Fruit fly (Drosophila melanogaster) whole organism, embryonic: ENCODE measurements around the gene kek6.
A peak's percentile ranks its signal among the peaks of the same experiment; 100 is the strongest.

Experiments used
- CG11093 ChIP-seq: fragments of 200-800 bp; sonication (Bioruptor generic); IDR thresholded peaks from 3 replicates; pipeline ENCODE4 v1.3.6; 2022; ENCODE audit warnings: missing biosample characterization, missing genetic modification characterization
- CG14050 ChIP-seq: fragments of 200-800 bp; sonication (Bioruptor generic); IDR thresholded peaks from 3 replicates; pipeline ENCODE4 v1.3.6; 2022; ENCODE audit warnings: missing biosample characterization, missing genetic modification characterization
- CG14710 ChIP-seq: fragments of 200-800 bp; sonication (Bioruptor generic); optimal IDR thresholded peaks from 3 replicates; lab custom pipeline; 2019; ENCODE audit warnings: missing biosample characterization, mild to moderate bottlenecking, missing genetic modification characterization, moderate library complexity
- CG14965 ChIP-seq: fragments of 200-800 bp; sonication (Bioruptor generic); optimal IDR thresholded peaks from 2 replicates; lab custom pipeline; 2016; ENCODE audit warnings: missing biosample characterization, missing genetic modification characterization, borderline replicate concordance
- CG1603 ChIP-seq: fragments of 200-800 bp; sonication (Bioruptor generic); optimal IDR thresholded peaks from 2 replicates; lab custom pipeline; 2019; ENCODE audit warnings: missing biosample characterization, mild to moderate bottlenecking, missing genetic modification characterization, moderate library complexity
- CG17328 ChIP-seq: fragments of 200-800 bp; sonication (Bioruptor generic); IDR thresholded peaks from 2 replicates; pipeline ENCODE4 v1.3.6; 2022; ENCODE audit warnings: missing biosample characterization, missing genetic modification characterization
- CG18262 ChIP-seq: fragments of 200-800 bp; optimal IDR thresholded peaks from 3 replicates; lab custom pipeline; 2019; ENCODE audit warnings: missing biosample characterization, mild to moderate bottlenecking, missing genetic modification characterization, moderate library complexity
- CG4820 ChIP-seq: fragments of 200-800 bp; sonication (Bioruptor generic); optimal IDR thresholded peaks from 3 replicates; lab custom pipeline; 2016; ENCODE audit warnings: missing biosample characterization, missing genetic modification characterization
- CG6813 ChIP-seq: fragments of 200-800 bp; sonication (Bioruptor generic); optimal IDR thresholded peaks from 2 replicates; lab custom pipeline; 2017; ENCODE audit warnings: missing biosample characterization, missing genetic modification characterization, mild to moderate bottlenecking, moderate library complexity, missing genetic modification reagents
- CG7963 ChIP-seq: fragments of 200-800 bp; sonication (Bioruptor generic); IDR thresholded peaks from 3 replicates; pipeline ENCODE4 v1.3.6; 2022; ENCODE audit warnings: missing biosample characterization, missing genetic modification characterization; ENCODE audit not compliant: partially characterized antibody
- CG8944 ChIP-seq: fragments of 200-800 bp; sonication (Bioruptor generic); optimal IDR thresholded peaks from 3 replicates; lab custom pipeline; 2016; ENCODE audit warnings: missing biosample characterization, missing genetic modification characterization
- CG9727 ChIP-seq: fragments of 200-800 bp; sonication (Bioruptor generic); optimal IDR thresholded peaks from 3 replicates; lab custom pipeline; 2017; ENCODE audit warnings: missing biosample characterization, mild to moderate bottlenecking, missing genetic modification characterization
- Drgx ChIP-seq: fragments of 200-800 bp; sonication (Bioruptor generic); IDR thresholded peaks from 2 replicates; pipeline ENCODE4 v1.3.6; 2022; ENCODE audit warnings: missing biosample characterization, missing genetic modification characterization
- HLH3B ChIP-seq: fragments of 200-800 bp; sonication (Bioruptor generic); IDR thresholded peaks from 2 replicates; pipeline ENCODE4 v1.3.6; 2022; ENCODE audit warnings: missing biosample characterization, missing genetic modification characterization
- NFAT ChIP-seq: fragments of 200-800 bp; sonication (Bioruptor generic); IDR thresholded peaks from 2 replicates; pipeline ENCODE4 v1.3.6; 2022; ENCODE audit warnings: missing biosample characterization, missing genetic modification characterization
- Optix ChIP-seq: fragments of 200-800 bp; sonication (Bioruptor generic); IDR thresholded peaks from 3 replicates; pipeline ENCODE4 v1.3.6; 2022; ENCODE audit warnings: missing biosample characterization, missing genetic modification characterization
- Pdp1 ChIP-seq, 2 experiments: fragments of 200-800 bp; sonication (Bioruptor generic); optimal IDR thresholded peaks; 3 replicates each; lab custom pipeline; 2016; ENCODE audit warnings: missing biosample characterization in 2 of 2, missing genetic modification characterization in 2 of 2, mild to moderate bottlenecking in 1 of 2, moderate library complexity in 1 of 2
- Scr ChIP-seq: fragments of 200-800 bp; sonication (Bioruptor generic); IDR thresholded peaks from 2 replicates; pipeline ENCODE4 v1.3.6; 2022; ENCODE audit warnings: missing biosample characterization, missing genetic modification characterization; ENCODE audit not compliant: partially characterized antibody
- Side ChIP-seq: fragments of 200-800 bp; sonication (Bioruptor generic); optimal IDR thresholded peaks from 2 replicates; lab custom pipeline; 2016; ENCODE audit warnings: missing biosample characterization, missing genetic modification characterization
- Trl ChIP-seq, 3 experiments: fragments of >200 bp in 2 of 3; fragments of 200-800 bp in 1 of 3; sonication (Bioruptor generic) in 1 of 3; optimal IDR thresholded peaks; 2 replicates in 1 of 3; 3 replicates in 2 of 3; lab custom pipeline; 2016 to 2017; ENCODE audit warnings: missing biosample characterization in 1 of 3, missing genetic modification characterization in 1 of 3
- Xbp1 ChIP-seq: fragments of 200-800 bp; sonication (Bioruptor generic); optimal IDR thresholded peaks from 3 replicates; lab custom pipeline; 2016; ENCODE audit warnings: missing biosample characterization, mild to moderate bottlenecking, missing genetic modification characterization
- ara ChIP-seq: fragments of 200-800 bp; sonication (Bioruptor generic); IDR thresholded peaks from 2 replicates; pipeline ENCODE4 v1.3.6; 2022; ENCODE audit warnings: missing biosample characterization, missing genetic modification characterization
- bsh ChIP-seq, 2 experiments: fragments of 200-800 bp; sonication (Bioruptor generic); optimal IDR thresholded peaks; 2 replicates each; lab custom pipeline; 2017 to 2018; ENCODE audit warnings: mild to moderate bottlenecking in 2 of 2, missing biosample characterization in 2 of 2, missing genetic modification characterization in 2 of 2, moderate library complexity in 1 of 2
- caup ChIP-seq: fragments of 200-800 bp; sonication (Bioruptor generic); optimal IDR thresholded peaks from 3 replicates; lab custom pipeline; 2017; ENCODE audit warnings: missing biosample characterization, mild to moderate bottlenecking, missing genetic modification characterization, moderate library complexity; ENCODE audit not compliant: severe bottlenecking
- chn ChIP-seq: fragments of 200-800 bp; sonication (Bioruptor generic); optimal IDR thresholded peaks from 2 replicates; lab custom pipeline; 2016; ENCODE audit warnings: missing biosample characterization, missing genetic modification characterization
- ci ChIP-seq: fragments of 200-800 bp; sonication (Bioruptor generic); IDR thresholded peaks from 3 replicates; pipeline ENCODE4 v1.3.6; 2022; ENCODE audit warnings: missing biosample characterization, missing genetic modification characterization
- da ChIP-seq: fragments of 200-800 bp; sonication (Bioruptor generic); optimal IDR thresholded peaks from 2 replicates; lab custom pipeline; 2016; ENCODE audit warnings: missing biosample characterization, missing genetic modification characterization
- danr ChIP-seq: fragments of 200-800 bp; sonication (Bioruptor generic); IDR thresholded peaks from 2 replicates; pipeline ENCODE4 v1.3.6; 2022; ENCODE audit warnings: missing biosample characterization, missing genetic modification characterization
- dmrt11E ChIP-seq: fragments of 200-800 bp; sonication (Bioruptor generic); optimal IDR thresholded peaks from 3 replicates; lab custom pipeline; 2018; ENCODE audit warnings: missing biosample characterization, mild to moderate bottlenecking, missing genetic modification characterization, moderate library complexity
- ewg ChIP-seq: fragments of 200-800 bp; sonication (Bioruptor generic); optimal IDR thresholded peaks from 3 replicates; lab custom pipeline; 2017; ENCODE audit warnings: mild to moderate bottlenecking, missing biosample characterization, missing genetic modification reagents, missing genetic modification characterization
- ftz-f1 ChIP-seq: fragments of 200-800 bp; sonication (Bioruptor generic); optimal IDR thresholded peaks from 2 replicates; lab custom pipeline; 2016; ENCODE audit warnings: missing biosample characterization, missing genetic modification characterization
- gt ChIP-seq: fragments of 200-800 bp; sonication (Bioruptor generic); IDR thresholded peaks from 2 replicates; pipeline ENCODE4 v1.3.6; 2022; ENCODE audit warnings: missing biosample characterization, missing genetic modification characterization
- lbe ChIP-seq: fragments of 200-800 bp; sonication (Bioruptor generic); optimal IDR thresholded peaks from 2 replicates; lab custom pipeline; 2016; ENCODE audit warnings: missing biosample characterization, mild to moderate bottlenecking, missing genetic modification characterization
- lmd ChIP-seq: fragments of 200-800 bp; sonication (Bioruptor generic); IDR thresholded peaks from 2 replicates; pipeline ENCODE4 v1.3.6; 2022; ENCODE audit warnings: missing biosample characterization, missing genetic modification characterization
- nom ChIP-seq: fragments of 200-800 bp; sonication (Bioruptor generic); optimal IDR thresholded peaks from 2 replicates; lab custom pipeline; 2017; ENCODE audit warnings: missing biosample characterization, missing genetic modification characterization, mild to moderate bottlenecking, moderate library complexity, missing genetic modification reagents
- org-1 ChIP-seq: fragments of 200-800 bp; sonication (Bioruptor generic); optimal IDR thresholded peaks from 2 replicates; lab custom pipeline; 2017; ENCODE audit warnings: missing biosample characterization, missing genetic modification characterization
- pan ChIP-seq, 4 experiments: fragments of >200 bp in 3 of 4; fragments of 200-800 bp in 1 of 4; sonication (Bioruptor generic) in 1 of 4; optimal IDR thresholded peaks in 3 of 4; IDR thresholded peaks in 1 of 4; 2 replicates each; pipeline versions ENCODE4 v1.3.6 to Lab custom; 2017 to 2022; ENCODE audit warnings: missing biosample characterization in 2 of 4, missing genetic modification characterization in 2 of 4, mixed read lengths in 1 of 4
- phol ChIP-seq: fragments of 200-800 bp; sonication (Bioruptor generic); optimal IDR thresholded peaks from 3 replicates; lab custom pipeline; 2018; ENCODE audit warnings: missing biosample characterization, mild to moderate bottlenecking, missing genetic modification characterization, moderate library complexity
- repo ChIP-seq: fragments of 200-800 bp; sonication (Bioruptor generic); optimal IDR thresholded peaks from 2 replicates; lab custom pipeline; 2016; ENCODE audit warnings: missing biosample characterization, missing genetic modification characterization
- sens ChIP-seq: fragments of 200-800 bp; sonication (Bioruptor generic); peaks from one replicate; lab custom pipeline; 2016; ENCODE audit warnings: missing biosample characterization, missing genetic modification characterization
- stc ChIP-seq: fragments of 200-800 bp; sonication (Bioruptor generic); IDR thresholded peaks from 2 replicates; pipeline ENCODE4 v1.3.6; 2022; ENCODE audit warnings: missing biosample characterization, missing genetic modification characterization
- tin ChIP-seq: fragments of 200-800 bp; sonication (Bioruptor generic); optimal IDR thresholded peaks from 3 replicates; lab custom pipeline; 2016; ENCODE audit warnings: missing biosample characterization, missing genetic modification characterization
- toy ChIP-seq: fragments of 200-800 bp; sonication (Bioruptor generic); IDR thresholded peaks from 2 replicates; pipeline ENCODE4 v1.3.6; 2022; ENCODE audit warnings: missing biosample characterization, missing genetic modification characterization
- trem ChIP-seq: fragments of 200-800 bp; optimal IDR thresholded peaks from 3 replicates; lab custom pipeline; 2019; ENCODE audit warnings: missing biosample characterization, mild to moderate bottlenecking, missing genetic modification characterization, moderate library complexity
- vvl ChIP-seq: fragments of 200-800 bp; sonication (Bioruptor generic); IDR thresholded peaks from 2 replicates; pipeline ENCODE4 v1.3.6; 2022; ENCODE audit warnings: missing biosample characterization, missing genetic modification characterization
- z ChIP-seq: fragments of 200-800 bp; sonication (Bioruptor generic); IDR thresholded peaks from 3 replicates; pipeline ENCODE4 v1.3.6; 2022; ENCODE audit warnings: missing biosample characterization, missing genetic modification characterization
- zf30C ChIP-seq: fragments of 200-800 bp; sonication (Bioruptor generic); optimal IDR thresholded peaks from 3 replicates; lab custom pipeline; 2018; ENCODE audit warnings: missing biosample characterization, mild to moderate bottlenecking, missing genetic modification characterization
- zfh1 ChIP-seq: fragments of 200-800 bp; sonication (Bioruptor generic); IDR thresholded peaks from 3 replicates; pipeline ENCODE4 v1.3.6; 2022; ENCODE audit warnings: missing biosample characterization, missing genetic modification characterization

kek6 gene

DNA sequence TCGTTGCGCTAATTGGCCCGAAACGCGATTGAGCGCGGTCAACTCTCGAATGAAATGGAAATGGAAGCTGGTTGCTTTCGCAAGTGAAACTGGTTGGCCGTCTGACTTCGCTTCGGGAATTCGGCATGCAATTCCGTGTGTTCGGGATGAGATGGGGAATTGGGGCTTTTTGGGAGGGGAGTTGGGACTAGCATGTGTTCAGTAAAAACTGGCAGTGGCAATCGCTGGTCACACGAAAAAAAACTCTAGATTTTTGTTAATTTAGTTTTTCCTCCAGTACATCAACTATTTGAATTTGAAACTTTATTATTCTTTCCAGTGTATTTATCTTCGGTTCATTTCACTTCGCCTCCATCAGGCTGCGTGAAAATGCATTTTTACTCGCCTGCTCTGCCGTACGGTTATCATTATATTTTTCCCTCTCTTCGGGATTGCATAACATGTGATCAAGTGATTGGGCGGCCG lies 57.9 kb downstream of the kek6 start, which contains the start of gene CG11550:
Gene CG11550, minus strand, starts transcription at position 51 of the 465 bp plus-strand sequence.
- no peak for TF ChIP-seq CG7963
- peak; percentile 74; the same call in 1 of the 2 replicates for TF ChIP-seq Drgx
- TF ChIP-seq ewg (GFP tag; lab: Kevin White, UChicago): no peak
- TF ChIP-seq sens (GFP tag; lab: Kevin White, UChicago): no peak
- 0 out of 3 replicates have a peak, but pooled peaks have one; percentile 26 for TF ChIP-seq ci
- TF ChIP-seq NFAT (GFP tag; lab: Robert Waterston, UW): no peak
- TF ChIP-seq org-1 (GFP tag; lab: Kevin White, UChicago): no peak
- TF ChIP-seq ftz-f1 (GFP tag; lab: Kevin White, UChicago): no peak
- no peak for TF ChIP-seq zfh1 (GFP tag; lab: Robert Waterston, UW)
- TF ChIP-seq CG14965 (GFP tag; lab: Kevin White, UChicago): no peak
- no peak for TF ChIP-seq vvl (GFP tag; lab: Robert Waterston, UW)
- no peak for TF ChIP-seq da (GFP tag; lab: Kevin White, UChicago)
- no peak for TF ChIP-seq caup

dm6 chr3R:31680773-31681172 lies 58.8 kb downstream of the kek6 start:
- peak; percentile 31 for TF ChIP-seq phol
- peak; percentile 40; the same call in 1 of the 3 replicates for TF ChIP-seq zfh1 (GFP tag; lab: Robert Waterston, UW)
- peak in 1 of 2 experiments; percentile 5 for TF ChIP-seq Pdp1 (GFP tag; optimal IDR thresholded peaks at IDR 0.05; lab: Kevin White, UChicago)
- no peak for TF ChIP-seq toy (GFP tag; lab: Robert Waterston, UW)
- peak; percentile 45 for TF ChIP-seq CG18262 (tag; lab: Kevin White, UChicago)
- peak; percentile 9 for TF ChIP-seq chn (GFP tag; lab: Kevin White, UChicago)
- no peak for TF ChIP-seq repo (GFP tag; lab: Kevin White, UChicago)
- TF ChIP-seq gt (GFP tag; lab: Robert Waterston, UW): no peak
- no peak for TF ChIP-seq zf30C
- TF ChIP-seq nom (GFP tag; lab: Kevin White, UChicago): peak; percentile 75
- peak; percentile 12 for TF ChIP-seq CG8944
- TF ChIP-seq danr: no peak
- TF ChIP-seq lbe (GFP tag; lab: Kevin White, UChicago): peak; percentile 63
- no peak for TF ChIP-seq Trl (optimal IDR thresholded peaks at IDR 0.05; lab: Kevin White, UChicago)
- no peak for TF ChIP-seq Trl (GFP tag; optimal IDR thresholded peaks at IDR 0.05; lab: Kevin White, UChicago)
- peak; percentile 38; the same call in 1 of the 2 replicates for TF ChIP-seq ara (GFP tag; lab: Robert Waterston, UW)
- peak; percentile 5 for TF ChIP-seq CG6813 (GFP tag; lab: Kevin White, UChicago)
- peak; percentile 33 for TF ChIP-seq CG14710 (tag; lab: Kevin White, UChicago)
- TF ChIP-seq pan (optimal IDR thresholded peaks at IDR 0.05; lab: Kevin White, UChicago): no peak
- no peak for TF ChIP-seq pan (GFP tag; optimal IDR thresholded peaks at IDR 0.05 in 1 of 2, IDR thresholded peaks at IDR 0.05 in 1 of 2)
- 0 out of 2 replicates have a peak, but pooled peaks have one; percentile 23 for TF ChIP-seq vvl (GFP tag; lab: Robert Waterston, UW)
- peak; percentile 99 for TF ChIP-seq Drgx
- peak; percentile 4 for TF ChIP-seq trem (tag; lab: Kevin White, UChicago)
- peak; percentile 36 to 95 for TF ChIP-seq bsh (GFP tag; optimal IDR thresholded peaks at IDR 0.05; lab: Kevin White, UChicago)
- TF ChIP-seq Optix (GFP tag; lab: Robert Waterston, UW): no peak
- TF ChIP-seq Side (GFP tag; lab: Kevin White, UChicago): no peak
- TF ChIP-seq tin (GFP tag; lab: Kevin White, UChicago): peak; percentile 18
- TF ChIP-seq lmd (GFP tag; lab: Robert Waterston, UW): peak; percentile 18; the same call in 1 of the 2 replicates
- TF ChIP-seq CG11093 (GFP tag; lab: Robert Waterston, UW): no peak
- TF ChIP-seq HLH3B (GFP tag; lab: Robert Waterston, UW): no peak
- no peak for TF ChIP-seq Scr
- TF ChIP-seq stc: no peak
- peak; percentile 42 for TF ChIP-seq CG1603 (tag; lab: Kevin White, UChicago)
- peak; percentile 34 for TF ChIP-seq CG9727 (GFP tag; lab: Kevin White, UChicago)
- peak; percentile 13 for TF ChIP-seq Xbp1 (GFP tag; lab: Kevin White, UChicago)
- no peak for TF ChIP-seq CG14050 (GFP tag; lab: Robert Waterston, UW)
- TF ChIP-seq z (GFP tag; lab: Robert Waterston, UW): 0 out of 3 replicates have a peak, but pooled peaks have one; percentile 12
- 0 out of 2 replicates have a peak, but pooled peaks have one; percentile 20 for TF ChIP-seq CG17328 (GFP tag; lab: Robert Waterston, UW)
- peak; percentile 52 for TF ChIP-seq dmrt11E (tag; lab: Kevin White, UChicago)
- peak; percentile 30 for TF ChIP-seq CG4820 (GFP tag; lab: Kevin White, UChicago)
